Worm (Caenorhabditis elegans): ENCODE results near the gene srlf-7.

DNA sequence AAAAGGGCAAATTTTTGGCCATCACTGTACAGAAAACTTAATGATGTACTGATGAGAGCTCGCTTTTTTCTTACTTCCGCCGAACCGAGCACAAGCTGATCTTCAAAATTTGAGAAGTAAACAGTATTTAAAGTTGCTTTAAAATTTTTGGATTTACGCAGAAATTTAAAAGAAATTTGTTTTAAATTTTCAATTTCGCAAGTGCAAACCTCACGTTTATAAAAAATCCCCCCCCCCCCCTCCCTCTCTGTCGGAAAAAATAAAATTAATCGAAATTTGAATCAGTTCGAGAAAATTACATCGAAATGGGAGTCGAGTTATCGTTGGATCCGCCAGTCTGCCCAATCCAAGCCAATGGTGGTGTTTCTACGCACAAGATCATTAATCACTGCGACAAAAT, 35.7 kb upstream of the srlf-7 start, which contains the start of gene C34D4.3:
- no peak for TF ChIP-seq unc-130 (GFP tag; optimal IDR thresholded peaks at IDR 0.05)
- TF ChIP-seq ztf-3 (GFP tag; optimal IDR thresholded peaks at IDR 0.05), result no peak
- no peak for TF ChIP-seq atf-7 (tag; optimal IDR thresholded peaks at IDR 0.05)
- TF ChIP-seq egl-18 (GFP tag; IDR thresholded peaks at IDR 0.05), result no peak
- no peak for TF ChIP-seq pha-4 (tag; optimal IDR thresholded peaks at IDR 0.05)
- no peak for TF ChIP-seq bed-2 (GFP tag; IDR thresholded peaks at IDR 0.05)
- no peak for TF ChIP-seq snpc-4 (GFP tag; optimal IDR thresholded peaks at IDR 0.05)
- TF ChIP-seq snpc-4 (tag; optimal IDR thresholded peaks at IDR 0.05), result no peak
- no peak for TF ChIP-seq rpc-1 (optimal IDR thresholded peaks at IDR 0.05)
- no peak for TF ChIP-seq rpc-1 (tag; optimal IDR thresholded peaks at IDR 0.05)
- TF ChIP-seq sptf-2 (GFP tag; optimal IDR thresholded peaks at IDR 0.05), result no peak
- TF ChIP-seq unc-62 (GFP tag; optimal IDR thresholded peaks at IDR 0.05), result no peak
- TF ChIP-seq egl-44 (GFP tag; IDR thresholded peaks at IDR 0.05), result no peak
